Fruit fly (Drosophila melanogaster) whole organism, embryonic: ENCODE results near the gene CG31926.

ENCODE experiments used
- Abd-B ChIP-seq: fragments of 200-800 bp; sonication (Bioruptor generic); optimal IDR thresholded peaks from 2 replicates; lab custom pipeline; 2018; ENCODE audit warnings: missing biosample characterization, mild to moderate bottlenecking, missing genetic modification characterization, moderate library complexity
- CG11504 ChIP-seq: fragments of 200-800 bp; sonication (Bioruptor generic); optimal IDR thresholded peaks from 3 replicates; lab custom pipeline; 2019; ENCODE audit warnings: missing biosample characterization, mild to moderate bottlenecking, missing genetic modification characterization, moderate library complexity
- CG12942 ChIP-seq: fragments of 200-800 bp; sonication (Bioruptor generic); optimal IDR thresholded peaks from 3 replicates; lab custom pipeline; 2016; ENCODE audit warnings: missing biosample characterization, missing genetic modification characterization
- CG13287 ChIP-seq: fragments of 200-800 bp; sonication (Bioruptor generic); IDR thresholded peaks from 2 replicates; pipeline ENCODE4 v1.3.6; 2022; ENCODE audit warnings: missing biosample characterization, missing genetic modification characterization; ENCODE audit not compliant: partially characterized antibody
- CG13894 ChIP-seq: fragments of 200-800 bp; sonication (Bioruptor generic); optimal IDR thresholded peaks from 3 replicates; lab custom pipeline; 2018; ENCODE audit warnings: missing biosample characterization, mild to moderate bottlenecking, missing genetic modification characterization, moderate library complexity
- CG14050 ChIP-seq: fragments of 200-800 bp; sonication (Bioruptor generic); IDR thresholded peaks from 3 replicates; pipeline ENCODE4 v1.3.6; 2022; ENCODE audit warnings: missing biosample characterization, missing genetic modification characterization
- CG1647 ChIP-seq: fragments of 200-800 bp; sonication (Bioruptor generic); optimal IDR thresholded peaks from 3 replicates; lab custom pipeline; 2016; ENCODE audit warnings: missing biosample characterization, missing genetic modification characterization
- CG30020 ChIP-seq: fragments of 200-800 bp; optimal IDR thresholded peaks from 2 replicates; lab custom pipeline; 2019; ENCODE audit warnings: missing biosample characterization, mild to moderate bottlenecking, missing genetic modification characterization, moderate library complexity
- CG33557 ChIP-seq: fragments of 200-800 bp; sonication (Bioruptor generic); optimal IDR thresholded peaks from 2 replicates; lab custom pipeline; 2019; ENCODE audit warnings: missing biosample characterization, mild to moderate bottlenecking, missing genetic modification characterization, moderate library complexity
- CG8290 ChIP-seq, 3 experiments: fragments of 200-800 bp; sonication (Bioruptor generic); optimal IDR thresholded peaks; 2 replicates each; lab custom pipeline; 2016 to 2019; ENCODE audit warnings: missing biosample characterization in 3 of 3, missing genetic modification characterization in 3 of 3, mild to moderate bottlenecking in 2 of 3, moderate library complexity in 1 of 3
- CG8388 ChIP-seq: fragments of 200-800 bp; sonication (Bioruptor generic); optimal IDR thresholded peaks from 2 replicates; lab custom pipeline; 2019; ENCODE audit warnings: missing biosample characterization, mild to moderate bottlenecking, missing genetic modification characterization, moderate library complexity
- CG8765 ChIP-seq: fragments of 200-800 bp; sonication (Bioruptor generic); IDR thresholded peaks from 2 replicates; pipeline ENCODE4 v1.3.6; 2022; ENCODE audit warnings: missing biosample characterization, missing genetic modification characterization
- Dek ChIP-seq: fragments of 200-800 bp; sonication (Bioruptor generic); optimal IDR thresholded peaks from 3 replicates; lab custom pipeline; 2019; ENCODE audit warnings: missing biosample characterization, mild to moderate bottlenecking, missing genetic modification characterization, moderate library complexity
- Doc3 ChIP-seq: fragments of 200-800 bp; sonication (Bioruptor generic); IDR thresholded peaks from 3 replicates; pipeline ENCODE4 v1.3.6; 2022; ENCODE audit warnings: missing biosample characterization, missing genetic modification characterization; ENCODE audit not compliant: partially characterized antibody
- E2f1 ChIP-seq: fragments of 200-800 bp; sonication (Bioruptor generic); IDR thresholded peaks from 2 replicates; pipeline ENCODE4 v1.3.6; 2022; ENCODE audit warnings: missing biosample characterization, missing genetic modification characterization
- Eip74EF ChIP-seq, 2 experiments: fragments of 200-800 bp in 1 of 2; fragments of >200 bp in 1 of 2; sonication (Bioruptor generic) in 1 of 2; optimal IDR thresholded peaks; 2 replicates each; lab custom pipeline; 2017 to 2019; ENCODE audit warnings: missing biosample characterization in 2 of 2, missing genetic modification characterization in 2 of 2, mild to moderate bottlenecking in 1 of 2, moderate library complexity in 1 of 2
- Ets65A ChIP-seq: fragments of 200-800 bp; sonication (Bioruptor generic); peaks from one replicate; lab custom pipeline; 2016; ENCODE audit warnings: missing biosample characterization, missing genetic modification characterization
- HLH54F ChIP-seq: fragments of 200-800 bp; sonication (Bioruptor generic); optimal IDR thresholded peaks from 3 replicates; lab custom pipeline; 2016; ENCODE audit warnings: missing biosample characterization, missing genetic modification characterization
- Lhr ChIP-seq: fragments of 200-800 bp; sonication (Bioruptor generic); optimal IDR thresholded peaks from 3 replicates; lab custom pipeline; 2017; ENCODE audit warnings: mild to moderate bottlenecking, missing biosample characterization, missing genetic modification reagents, missing genetic modification characterization
- NK7.1 ChIP-seq: fragments of 200-800 bp; sonication (Bioruptor generic); optimal IDR thresholded peaks from 3 replicates; lab custom pipeline; 2016; ENCODE audit warnings: missing biosample characterization, missing genetic modification characterization
- NfI ChIP-seq: fragments of 200-800 bp; sonication (Bioruptor generic); optimal IDR thresholded peaks from 3 replicates; lab custom pipeline; 2018; ENCODE audit warnings: missing biosample characterization, mild to moderate bottlenecking, missing genetic modification characterization, moderate library complexity
- Six4 ChIP-seq: fragments of 200-800 bp; sonication (Bioruptor generic); optimal IDR thresholded peaks from 2 replicates; lab custom pipeline; 2016; ENCODE audit warnings: missing biosample characterization, missing genetic modification characterization
- Sox102F ChIP-seq: fragments of 200-800 bp; sonication (Bioruptor generic); optimal IDR thresholded peaks from 2 replicates; lab custom pipeline; 2018; ENCODE audit warnings: missing biosample characterization, mild to moderate bottlenecking, missing genetic modification characterization, moderate library complexity
- Sry-β ChIP-seq: fragments of 200-800 bp; sonication (Bioruptor generic); optimal IDR thresholded peaks from 2 replicates; lab custom pipeline; 2018; ENCODE audit warnings: missing biosample characterization, mild to moderate bottlenecking, missing genetic modification characterization, moderate library complexity
- ac ChIP-seq: fragments of 200-800 bp; sonication (Bioruptor generic); optimal IDR thresholded peaks from 3 replicates; lab custom pipeline; 2017; ENCODE audit warnings: missing biosample characterization, mild to moderate bottlenecking, missing genetic modification characterization
- ash1 ChIP-seq: fragments of 200-800 bp; sonication (Bioruptor generic); optimal IDR thresholded peaks from 2 replicates; lab custom pipeline; 2018; ENCODE audit warnings: missing biosample characterization, mild to moderate bottlenecking, missing genetic modification characterization
- az2 ChIP-seq: fragments of 200-800 bp; sonication (Bioruptor generic); optimal IDR thresholded peaks from 3 replicates; lab custom pipeline; 2016; ENCODE audit warnings: missing biosample characterization, missing genetic modification characterization
- bab2 ChIP-seq: fragments of 200-800 bp; sonication (Bioruptor generic); optimal IDR thresholded peaks from 2 replicates; lab custom pipeline; 2016; ENCODE audit warnings: missing biosample characterization, missing genetic modification characterization
- bbx ChIP-seq: fragments of 200-800 bp; sonication (Bioruptor generic); IDR thresholded peaks from 2 replicates; pipeline ENCODE4 v1.3.6; 2022; ENCODE audit warnings: missing biosample characterization, missing genetic modification characterization; ENCODE audit not compliant: partially characterized antibody
- ci ChIP-seq: fragments of 200-800 bp; sonication (Bioruptor generic); IDR thresholded peaks from 3 replicates; pipeline ENCODE4 v1.3.6; 2022; ENCODE audit warnings: missing biosample characterization, missing genetic modification characterization
- dm ChIP-seq: fragments of 200-800 bp; sonication (Bioruptor generic); optimal IDR thresholded peaks from 3 replicates; lab custom pipeline; 2016; ENCODE audit warnings: missing biosample characterization, missing genetic modification characterization
- fru ChIP-seq: fragments of >200 bp; optimal IDR thresholded peaks from 2 replicates; lab custom pipeline; 2017
- h ChIP-seq: fragments of >200 bp; optimal IDR thresholded peaks from 2 replicates; lab custom pipeline; 2017
- ham ChIP-seq: fragments of 200-800 bp; sonication (Bioruptor generic); IDR thresholded peaks from 2 replicates; pipeline ENCODE4 v1.3.6; 2022; ENCODE audit warnings: missing biosample characterization, missing genetic modification characterization
- hkb ChIP-seq, 2 experiments: fragments of 200-800 bp in 1 of 2; fragments of >200 bp in 1 of 2; sonication (Bioruptor generic) in 1 of 2; IDR thresholded peaks in 1 of 2; optimal IDR thresholded peaks in 1 of 2; 2 replicates each; pipeline versions ENCODE4 v1.3.6 to Lab custom; 2017 to 2022; ENCODE audit warnings: missing biosample characterization in 1 of 2, missing genetic modification characterization in 1 of 2
- ind ChIP-seq: fragments of 200-800 bp; sonication (Bioruptor generic); optimal IDR thresholded peaks from 3 replicates; lab custom pipeline; 2016; ENCODE audit warnings: missing biosample characterization, missing genetic modification characterization
- jumu ChIP-seq: fragments of 200-800 bp; sonication (Bioruptor generic); optimal IDR thresholded peaks from 3 replicates; lab custom pipeline; 2016; ENCODE audit warnings: missing biosample characterization, missing genetic modification characterization
- kni ChIP-seq: fragments of 200-800 bp; sonication (Bioruptor generic); optimal IDR thresholded peaks from 3 replicates; lab custom pipeline; 2017; ENCODE audit warnings: mild to moderate bottlenecking, missing biosample characterization, missing genetic modification reagents, missing genetic modification characterization
- lilli ChIP-seq: fragments of 200-800 bp; sonication (Bioruptor generic); optimal IDR thresholded peaks from 3 replicates; lab custom pipeline; 2016; ENCODE audit warnings: missing biosample characterization, missing genetic modification characterization
- lmd ChIP-seq: fragments of 200-800 bp; sonication (Bioruptor generic); IDR thresholded peaks from 2 replicates; pipeline ENCODE4 v1.3.6; 2022; ENCODE audit warnings: missing biosample characterization, missing genetic modification characterization
- mirr ChIP-seq: fragments of 200-800 bp; sonication (Bioruptor generic); optimal IDR thresholded peaks from 3 replicates; lab custom pipeline; 2018; ENCODE audit warnings: missing biosample characterization, mild to moderate bottlenecking, missing genetic modification characterization
- nerfin-1 ChIP-seq: fragments of 200-800 bp; sonication (Bioruptor generic); optimal IDR thresholded peaks from 3 replicates; lab custom pipeline; 2019; ENCODE audit warnings: missing biosample characterization, mild to moderate bottlenecking, missing genetic modification characterization, moderate library complexity
- onecut ChIP-seq: fragments of 200-800 bp; sonication (Bioruptor generic); IDR thresholded peaks from 2 replicates; pipeline ENCODE4 v1.3.6; 2022; ENCODE audit warnings: missing biosample characterization, missing genetic modification characterization
- org-1 ChIP-seq: fragments of 200-800 bp; sonication (Bioruptor generic); optimal IDR thresholded peaks from 2 replicates; lab custom pipeline; 2017; ENCODE audit warnings: missing biosample characterization, missing genetic modification characterization
- ranshi ChIP-seq: fragments of 200-800 bp; sonication (Bioruptor generic); IDR thresholded peaks from 2 replicates; pipeline ENCODE4 v1.3.6; 2022; ENCODE audit warnings: missing biosample characterization, missing genetic modification characterization
- schlank ChIP-seq: fragments of 200-800 bp; sonication (Bioruptor generic); optimal IDR thresholded peaks from 2 replicates; lab custom pipeline; 2018; ENCODE audit warnings: missing biosample characterization, mild to moderate bottlenecking, missing genetic modification characterization
- stwl ChIP-seq: fragments of 200-800 bp; sonication (Bioruptor generic); optimal IDR thresholded peaks from 3 replicates; lab custom pipeline; 2018; ENCODE audit warnings: missing biosample characterization, mild to moderate bottlenecking, missing genetic modification characterization, moderate library complexity
- tna ChIP-seq: fragments of 200-800 bp; sonication (Bioruptor generic); IDR thresholded peaks from 2 replicates; pipeline ENCODE4 v1.3.6; 2022; ENCODE audit warnings: missing biosample characterization, missing genetic modification characterization; ENCODE audit not compliant: partially characterized antibody
- unpg ChIP-seq: fragments of 200-800 bp; sonication (Bioruptor generic); optimal IDR thresholded peaks from 3 replicates; lab custom pipeline; 2018; ENCODE audit warnings: missing biosample characterization, mild to moderate bottlenecking, missing genetic modification characterization, moderate library complexity
- zen ChIP-seq: fragments of 200-800 bp; sonication (Bioruptor generic); optimal IDR thresholded peaks from 3 replicates; lab custom pipeline; 2018; ENCODE audit warnings: missing biosample characterization, mild to moderate bottlenecking, missing genetic modification characterization, moderate library complexity

The CG31926 gene

dm6 chr2L:1456305-1456704 lies 39.0 kb upstream of the CG31926 start:
- TF ChIP-seq zen (tag; lab: Kevin White, UChicago): peak; percentile 72
- TF ChIP-seq CG30020 (tag; lab: Kevin White, UChicago): no peak
- no peak for TF ChIP-seq h (lab: Kevin White, UChicago)
- TF ChIP-seq Eip74EF (GFP tag; optimal IDR thresholded peaks at IDR 0.05; lab: Kevin White, UChicago): peak in 1 of 2 experiments; percentile 3
- TF ChIP-seq org-1 (GFP tag; lab: Kevin White, UChicago): no peak
- TF ChIP-seq dm (GFP tag; lab: Kevin White, UChicago): no peak
- no peak for TF ChIP-seq ham
- TF ChIP-seq HLH54F (GFP tag; lab: Kevin White, UChicago): no peak
- peak; percentile 70 for TF ChIP-seq CG33557
- TF ChIP-seq tna (GFP tag; lab: Robert Waterston, UW): no peak
- peak; percentile 60 for TF ChIP-seq Sox102F (GFP tag; lab: Kevin White, UChicago)
- no peak for TF ChIP-seq mirr
- peak; percentile 20 for TF ChIP-seq ac (GFP tag; lab: Kevin White, UChicago)
- no peak for TF ChIP-seq fru
- no peak for TF ChIP-seq NfI (GFP tag; lab: Kevin White, UChicago)
- TF ChIP-seq nerfin-1 (tag; lab: Kevin White, UChicago): peak; percentile 46
- TF ChIP-seq CG13894 (tag; lab: Kevin White, UChicago): no peak
- TF ChIP-seq ind (GFP tag; lab: Kevin White, UChicago): peak; percentile 20
- peak; percentile 65 for TF ChIP-seq az2 (GFP tag; lab: Kevin White, UChicago)
- TF ChIP-seq onecut: peak; percentile 56
- TF ChIP-seq ash1 (GFP tag; lab: Kevin White, UChicago): no peak
- TF ChIP-seq CG8388 (GFP tag; lab: Kevin White, UChicago): peak; percentile 60
- TF ChIP-seq stwl (tag; lab: Kevin White, UChicago): peak; percentile 49
- TF ChIP-seq CG8290 (GFP tag; optimal IDR thresholded peaks at IDR 0.05; lab: Kevin White, UChicago): no peak
- TF ChIP-seq CG8290 (tag; optimal IDR thresholded peaks at IDR 0.05; lab: Kevin White, UChicago): no peak
- no peak for TF ChIP-seq jumu (GFP tag; lab: Kevin White, UChicago)
- no peak for TF ChIP-seq Doc3 (GFP tag; lab: Robert Waterston, UW)
- TF ChIP-seq CG12942: no peak
- TF ChIP-seq E2f1 (GFP tag; lab: Robert Waterston, UW): no peak
- peak; percentile 72 for TF ChIP-seq lmd (GFP tag; lab: Robert Waterston, UW)
- TF ChIP-seq ci (GFP tag; lab: Robert Waterston, UW): peak; percentile 67; the same call in 2 of the 3 replicates
- TF ChIP-seq CG13287 (GFP tag; lab: Robert Waterston, UW): no peak
- peak; percentile 57; the same call in 1 of the 2 replicates for TF ChIP-seq CG8765 (GFP tag; lab: Robert Waterston, UW)
- no peak for TF ChIP-seq kni (GFP tag; lab: Kevin White, UChicago)
- TF ChIP-seq CG14050 (GFP tag; lab: Robert Waterston, UW): no peak
- no peak for TF ChIP-seq Sry-β (GFP tag; lab: Kevin White, UChicago)
- TF ChIP-seq Six4 (GFP tag; lab: Kevin White, UChicago): peak; percentile 25
- TF ChIP-seq Lhr (GFP tag; lab: Kevin White, UChicago): no peak
- peak; percentile 5 for TF ChIP-seq Abd-B
- peak; percentile 59 for TF ChIP-seq unpg (GFP tag; lab: Kevin White, UChicago)
- TF ChIP-seq lilli (GFP tag; lab: Kevin White, UChicago): peak; percentile 15
- TF ChIP-seq NK7.1 (GFP tag; lab: Kevin White, UChicago): no peak
- TF ChIP-seq Ets65A (GFP tag; lab: Kevin White, UChicago): peak; percentile 48
- TF ChIP-seq hkb (optimal IDR thresholded peaks at IDR 0.05; lab: Kevin White, UChicago): no peak
- TF ChIP-seq hkb (GFP tag; IDR thresholded peaks at IDR 0.05; lab: Robert Waterston, UW): peak; percentile 58
- no peak for TF ChIP-seq CG1647 (GFP tag; lab: Kevin White, UChicago)
- TF ChIP-seq Dek (tag; lab: Kevin White, UChicago): no peak
- peak; percentile 65 for TF ChIP-seq CG11504 (tag; lab: Kevin White, UChicago)
- no peak for TF ChIP-seq schlank (tag; lab: Kevin White, UChicago)
- TF ChIP-seq bbx (GFP tag; lab: Robert Waterston, UW): no peak
- TF ChIP-seq ranshi (GFP tag; lab: Robert Waterston, UW): peak; percentile 36; the same call in 1 of the 2 replicates
- no peak for TF ChIP-seq bab2 (GFP tag; lab: Kevin White, UChicago)
